Fruit fly (Drosophila melanogaster): ENCODE data around the gene Septin4.

DNA sequence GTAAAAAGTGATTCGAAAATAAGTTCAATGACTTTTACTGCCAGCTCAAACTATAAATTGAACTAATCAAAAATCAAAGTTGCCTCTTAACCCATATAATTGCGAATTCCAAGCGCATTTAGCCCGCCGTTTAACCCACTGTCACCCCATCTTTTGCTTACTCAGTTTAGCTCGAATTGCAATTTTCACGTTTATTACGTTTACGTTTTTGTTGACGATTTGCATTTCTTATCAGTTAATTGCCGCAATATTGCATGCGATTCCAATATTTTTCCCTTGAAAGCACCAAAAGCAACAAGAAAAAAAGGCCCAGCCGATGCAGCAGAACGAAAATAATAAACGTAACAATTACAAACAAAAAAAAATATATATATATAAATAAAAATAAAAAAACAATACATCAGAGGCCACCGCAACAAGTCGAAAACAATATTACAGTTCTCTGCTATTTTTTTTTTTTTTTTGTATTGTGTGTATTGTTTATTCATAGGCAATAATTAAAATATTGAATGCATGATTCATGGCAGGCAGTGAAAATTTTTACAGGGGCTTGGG lies 23.3 kb upstream of the Septin4 start:
- TF ChIP-seq CG8478 (optimal IDR thresholded peaks at IDR 0.05) (no peak), CTCF (optimal IDR thresholded peaks at IDR 0.05) (no peak)

Data from S2 (cell line).